Worm (Caenorhabditis elegans) whole organism, L1 larva: ENCODE results near the gene F19C6.4.

Experiments
- blmp-1 ChIP-seq: fragments of 150-350 bp; optimal IDR thresholded peaks from 2 replicates; lab custom pipeline; 2014; ENCODE audit warnings: missing biosample characterization, missing genetic modification characterization
- jun-1 ChIP-seq: fragments of 150-350 bp; optimal IDR thresholded peaks from 2 replicates; lab custom pipeline; 2014; ENCODE audit warnings: missing biosample characterization, missing genetic modification reagents, missing genetic modification characterization
- nhr-11 ChIP-seq: fragments of 150-350 bp; optimal IDR thresholded peaks from 2 replicates; lab custom pipeline; 2014; ENCODE audit warnings: missing biosample characterization, missing genetic modification characterization
- swsn-7 ChIP-seq: sonication (generic microtip); optimal IDR thresholded peaks from 2 replicates; lab custom pipeline; 2016; ENCODE audit warnings: missing genetic modification characterization, missing compliant biosample characterization
- ztf-4 ChIP-seq: fragments of 150-350 bp; optimal IDR thresholded peaks from 2 replicates; lab custom pipeline; 2014; ENCODE audit warnings: missing biosample characterization, missing genetic modification characterization

- TF ChIP-seq nhr-11, result no peak
- TF ChIP-seq blmp-1 (tag; lab: Kevin White, UChicago), result no peak
- TF ChIP-seq jun-1, result no peak
- no peak for TF ChIP-seq ztf-4
- TF ChIP-seq swsn-7 (tag; lab: Kevin White, UChicago), result no peak
Measured at ce11 chrX:10017975-10018654, at the start of gene F19C6.4.
